Fruit fly (Drosophila melanogaster): Measurements from ENCODE around the gene CG9988.

dm6 chr3R:28650380-28650779 is 14.2 kb downstream of the CG9988 start, which contains the start of gene CG31050:
- no peak for TF ChIP-seq kay (GFP tag; ENCODE audit: borderline replicate concordance)
- TF ChIP-seq CG5204 (GFP tag; optimal IDR thresholded peaks at IDR 0.05), result no peak
- TF ChIP-seq cnc (optimal IDR thresholded peaks at IDR 0.05), result no peak
- no peak for TF ChIP-seq CG11617 (GFP tag; optimal IDR thresholded peaks at IDR 0.05)
- TF ChIP-seq cic (GFP tag; optimal IDR thresholded peaks at IDR 0.05), result no peak
- no peak for TF ChIP-seq Clk (GFP tag; optimal IDR thresholded peaks at IDR 0.05)
- TF ChIP-seq CG12768 (GFP tag; optimal IDR thresholded peaks at IDR 0.05), result no peak

Data from whole organism, adult.